Worm (Caenorhabditis elegans): ENCODE measurements around the gene grp-1.

The grp-1 gene

DNA sequence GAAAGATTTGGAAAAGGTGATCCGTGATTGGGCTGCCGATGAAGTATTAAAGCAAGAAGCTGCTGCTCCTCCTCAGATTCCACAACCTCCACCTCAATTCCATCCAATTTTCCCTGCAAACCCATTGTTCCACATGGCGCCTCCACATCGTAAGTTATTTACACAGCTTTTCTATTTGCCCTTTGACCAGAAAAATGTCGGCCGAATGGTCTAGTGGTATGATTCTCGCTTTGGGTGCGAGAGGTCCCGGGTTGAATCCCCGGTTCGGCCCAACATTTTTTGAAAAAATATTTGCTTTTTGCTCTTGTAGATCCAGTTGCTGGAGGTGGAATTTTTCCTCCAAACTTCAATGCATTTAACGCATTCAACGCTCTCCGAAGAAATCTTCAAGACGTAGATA is 16.3 kb upstream of the grp-1 start (continued):
- TF ChIP-seq Y5F2A.4 (GFP tag; optimal IDR thresholded peaks at IDR 0.05) (no peak), F37D6.2 (tag; optimal IDR thresholded peaks at IDR 0.05) (no peak), hlh-11 (tag; optimal IDR thresholded peaks at IDR 0.05) (no peak), nhr-25 (tag; optimal IDR thresholded peaks at IDR 0.05; ENCODE audit: borderline replicate concordance, insufficient read depth) (no peak), ceh-82 (tag; optimal IDR thresholded peaks at IDR 0.05) (no peak), unc-39 (tag; optimal IDR thresholded peaks at IDR 0.05) (no peak), lin-15B (tag; optimal IDR thresholded peaks at IDR 0.05) (no peak), F10B5.3 (tag; optimal IDR thresholded peaks at IDR 0.05) (no peak), tag-97 (GFP tag; IDR thresholded peaks at IDR 0.05) (no peak), zip-2 (tag; optimal IDR thresholded peaks at IDR 0.05) (no peak), nhr-10 (tag; optimal IDR thresholded peaks at IDR 0.05) (no peak), dpl-1 (GFP tag; optimal IDR thresholded peaks at IDR 0.05) (no peak), rbr-2 (tag; optimal IDR thresholded peaks at IDR 0.05) (no peak), zfp-3 (GFP tag; conservative IDR thresholded peaks at IDR 0.05) (no peak), D1046.2 (GFP tag; IDR thresholded peaks at IDR 0.05) (0 out of 2 replicates have a peak, but pooled peaks have one; percentile 53), ces-1 (GFP tag; optimal IDR thresholded peaks at IDR 0.05) (no peak), snpc-4 (tag; optimal IDR thresholded peaks at IDR 0.05) (peak; percentile 39), unc-130 (GFP tag; optimal IDR thresholded peaks at IDR 0.05) (no peak), spr-1 (tag; optimal IDR thresholded peaks at IDR 0.05) (no peak), mdt-29 (GFP tag; IDR thresholded peaks at IDR 0.05) (no peak), ceh-32 (tag; optimal IDR thresholded peaks at IDR 0.05; ENCODE audit: poor library complexity) (no peak), attf-4 (tag; optimal IDR thresholded peaks at IDR 0.05) (no peak), duxl-1 (tag; optimal IDR thresholded peaks at IDR 0.05; ENCODE audit: poor library complexity) (peak; percentile 14), nhr-11 (tag; optimal IDR thresholded peaks at IDR 0.05) (no peak), pha-4 (GFP tag; IDR thresholded peaks at IDR 0.05) (no peak), pha-4 (tag; optimal IDR thresholded peaks at IDR 0.05) (no peak), lir-3 (tag; optimal IDR thresholded peaks at IDR 0.05) (no peak), gei-8 (GFP tag; optimal IDR thresholded peaks at IDR 0.05) (no peak), lin-1 (GFP tag; IDR thresholded peaks at IDR 0.05) (no peak), Y75B8A.6 (GFP tag; IDR thresholded peaks at IDR 0.05) (no peak), sdz-12 (GFP tag; optimal IDR thresholded peaks at IDR 0.05) (no peak), ctbp-1 (GFP tag; IDR thresholded peaks at IDR 0.05) (no peak), daf-12 (tag; optimal IDR thresholded peaks at IDR 0.05) (no peak), set-16 (GFP tag; IDR thresholded peaks at IDR 0.05) (no peak), ZK337.2 (GFP tag; IDR thresholded peaks at IDR 0.05) (no peak), daf-8 (GFP tag; IDR thresholded peaks at IDR 0.05) (no peak), dmd-6 (GFP tag; IDR thresholded peaks at IDR 0.05) (no peak), tra-1 (GFP tag; IDR thresholded peaks at IDR 0.05) (no peak), Y105C5A.15 (GFP tag; IDR thresholded peaks at IDR 0.05) (0 out of 2 replicates have a peak, but pooled peaks have one; percentile 41), mxl-2 (GFP tag; conservative IDR thresholded peaks at IDR 0.05) (no peak), hmg-1.1 (GFP tag; IDR thresholded peaks at IDR 0.05) (no peak), hif-1 (tag; optimal IDR thresholded peaks at IDR 0.05) (no peak), mep-1 (tag; optimal IDR thresholded peaks at IDR 0.05) (no peak), spr-3 (GFP tag; optimal IDR thresholded peaks at IDR 0.05) (no peak), cey-2 (tag; optimal IDR thresholded peaks at IDR 0.05; ENCODE audit: borderline replicate concordance, insufficient read depth) (no peak), ztf-11 (tag; optimal IDR thresholded peaks at IDR 0.05) (no peak), lin-29 (GFP tag; IDR thresholded peaks at IDR 0.05) (no peak), mes-2 (tag; optimal IDR thresholded peaks at IDR 0.05; ENCODE audit: poor library complexity, severe bottlenecking) (peak; percentile 55), jun-1 (tag; optimal IDR thresholded peaks at IDR 0.05) (no peak), nhr-102 (tag; optimal IDR thresholded peaks at IDR 0.05) (no peak), nhr-237 (tag; optimal IDR thresholded peaks at IDR 0.05) (no peak), snpc-1.2 (GFP tag; IDR thresholded peaks at IDR 0.05) (no peak)

Measured in whole organism, L4 larva.